Fruit fly (Drosophila melanogaster) S2 (cell line): Measurements from ENCODE around the gene yem.

Experiments used
- CG8478 ChIP-seq: fragments of >200 bp; optimal IDR thresholded peaks from 2 replicates; lab custom pipeline; 2018
- CTCF ChIP-seq, 2 experiments: fragments of >200 bp; optimal IDR thresholded peaks; 2 replicates each; lab custom pipeline; 2018

DNA sequence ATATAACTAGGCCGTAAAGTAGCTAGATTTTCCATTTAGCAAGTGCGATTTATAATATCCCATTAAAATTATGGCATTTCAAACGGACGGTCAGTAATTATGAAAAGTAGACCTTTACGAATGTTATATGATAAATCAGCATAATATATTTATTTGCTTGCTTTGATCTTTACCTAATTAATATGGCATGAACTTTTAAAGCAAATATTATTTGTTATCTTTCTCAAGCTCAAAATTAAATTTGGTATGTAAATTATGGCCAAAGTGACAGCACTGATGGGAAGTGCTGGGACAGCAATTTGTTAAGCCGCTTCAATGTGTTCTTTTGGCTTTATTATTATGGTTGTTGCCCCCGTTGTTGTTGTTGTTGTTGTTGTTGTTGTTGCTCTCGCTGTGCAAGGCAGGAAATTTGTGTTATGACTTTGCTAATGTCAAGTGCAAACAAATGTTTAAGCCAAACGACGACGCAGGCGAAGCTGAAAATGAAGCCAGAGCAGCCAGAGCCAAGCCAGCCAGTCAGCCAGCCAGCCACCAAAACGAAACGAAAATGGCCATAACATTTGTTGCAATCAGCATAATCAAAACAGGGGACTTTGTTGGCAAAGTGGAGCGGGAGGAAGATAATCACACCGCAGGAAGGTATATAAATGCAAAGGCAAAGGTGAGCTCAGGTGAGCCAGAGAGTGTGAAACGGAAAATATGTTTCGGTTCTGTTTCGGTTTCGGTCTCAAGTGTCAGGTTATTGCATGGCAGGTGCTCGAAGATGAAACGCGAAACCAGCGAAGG lies 40.0 kb downstream of the yem start:
- TF ChIP-seq CTCF (optimal IDR thresholded peaks at IDR 0.05; lab: Kevin White, UChicago) = no peak
- TF ChIP-seq CG8478 = no peak
